Fruit fly (Drosophila melanogaster) whole organism, embryonic: Measurements from ENCODE around the gene CG15141.

Experiments used
- CG10462 ChIP-seq: fragments of 200-800 bp; sonication (Bioruptor generic); optimal IDR thresholded peaks from 2 replicates; lab custom pipeline; 2016; ENCODE audit warnings: missing biosample characterization, missing genetic modification characterization
- CG11085 ChIP-seq: fragments of 200-800 bp; sonication (Bioruptor generic); IDR thresholded peaks from 2 replicates; pipeline ENCODE4 v1.3.6; 2022; ENCODE audit warnings: missing biosample characterization, missing genetic modification characterization
- CG11456 ChIP-seq: fragments of 200-800 bp; sonication (Bioruptor generic); IDR thresholded peaks from 3 replicates; pipeline ENCODE4 v1.3.6; 2022; ENCODE audit warnings: missing biosample characterization, missing genetic modification characterization
- CG12299 ChIP-seq: fragments of 200-800 bp; sonication (Bioruptor generic); optimal IDR thresholded peaks from 2 replicates; lab custom pipeline; 2018; ENCODE audit warnings: missing biosample characterization, mild to moderate bottlenecking, missing genetic modification characterization
- CG17612 ChIP-seq: fragments of 200-800 bp; sonication (Bioruptor generic); IDR thresholded peaks from 2 replicates; pipeline ENCODE4 v1.3.6; 2022; ENCODE audit warnings: missing biosample characterization, missing genetic modification characterization
- CG18619 ChIP-seq: fragments of 200-800 bp; sonication (Bioruptor generic); optimal IDR thresholded peaks from 3 replicates; lab custom pipeline; 2017; ENCODE audit warnings: missing biosample characterization, mild to moderate bottlenecking, missing genetic modification characterization
- CG2875 ChIP-seq: fragments of 200-800 bp; sonication (Bioruptor generic); optimal IDR thresholded peaks from 2 replicates; lab custom pipeline; 2017; ENCODE audit warnings: missing biosample characterization, mild to moderate bottlenecking, missing genetic modification characterization, missing genetic modification reagents
- CG30020 ChIP-seq: fragments of 200-800 bp; optimal IDR thresholded peaks from 2 replicates; lab custom pipeline; 2019; ENCODE audit warnings: missing biosample characterization, mild to moderate bottlenecking, missing genetic modification characterization, moderate library complexity
- CG3163 ChIP-seq: fragments of 200-800 bp; sonication (Bioruptor generic); optimal IDR thresholded peaks from 3 replicates; lab custom pipeline; 2016; ENCODE audit warnings: missing biosample characterization, missing genetic modification characterization
- CG42726 ChIP-seq: fragments of 200-800 bp; sonication (Bioruptor generic); IDR thresholded peaks from 2 replicates; pipeline ENCODE4 v1.3.6; 2022; ENCODE audit warnings: missing biosample characterization, missing genetic modification characterization; ENCODE audit not compliant: partially characterized antibody
- CG7556 ChIP-seq: fragments of 200-800 bp; sonication (Bioruptor generic); optimal IDR thresholded peaks from 2 replicates; lab custom pipeline; 2017; ENCODE audit warnings: missing biosample characterization, mild to moderate bottlenecking, missing genetic modification characterization
- CTCF ChIP-seq: fragments of 200-800 bp; sonication (Bioruptor generic); optimal IDR thresholded peaks from 2 replicates; lab custom pipeline; 2017; ENCODE audit warnings: missing biosample characterization, mild to moderate bottlenecking, missing genetic modification characterization, moderate library complexity
- D19A ChIP-seq: fragments of 200-800 bp; optimal IDR thresholded peaks from 3 replicates; lab custom pipeline; 2019; ENCODE audit warnings: missing biosample characterization, mild to moderate bottlenecking, missing genetic modification characterization, moderate library complexity
- Dip3 ChIP-seq: fragments of 200-800 bp; sonication (Bioruptor generic); optimal IDR thresholded peaks from 3 replicates; lab custom pipeline; 2016; ENCODE audit warnings: missing biosample characterization, missing genetic modification characterization
- Doc3 ChIP-seq: fragments of 200-800 bp; sonication (Bioruptor generic); IDR thresholded peaks from 3 replicates; pipeline ENCODE4 v1.3.6; 2022; ENCODE audit warnings: missing biosample characterization, missing genetic modification characterization; ENCODE audit not compliant: partially characterized antibody
- GATAe ChIP-seq: fragments of 200-800 bp; sonication (Bioruptor generic); conservative IDR thresholded peaks from 2 replicates; pipeline ENCODE4 v1.3.6; 2022; ENCODE audit warnings: missing biosample characterization, missing genetic modification characterization
- Gug ChIP-seq: fragments of 200-800 bp; sonication (Bioruptor generic); IDR thresholded peaks from 4 replicates; pipeline ENCODE4 v1.3.6; 2022; ENCODE audit warnings: missing biosample characterization, missing genetic modification characterization
- MBD-R2 ChIP-seq: fragments of 200-800 bp; sonication (Bioruptor generic); IDR thresholded peaks from 2 replicates; pipeline ENCODE4 v1.3.6; 2022; ENCODE audit warnings: missing biosample characterization, missing genetic modification characterization
- Oaz ChIP-seq: fragments of 200-800 bp; sonication (Bioruptor generic); IDR thresholded peaks from 2 replicates; pipeline ENCODE4 v1.3.6; 2022; ENCODE audit warnings: missing biosample characterization, missing genetic modification characterization
- Poxn ChIP-seq: fragments of 200-800 bp; sonication (Bioruptor generic); IDR thresholded peaks from 2 replicates; pipeline ENCODE4 v1.3.6; 2022; ENCODE audit warnings: missing biosample characterization, missing genetic modification characterization
- Trl ChIP-seq, 3 experiments: fragments of >200 bp in 2 of 3; fragments of 200-800 bp in 1 of 3; sonication (Bioruptor generic) in 1 of 3; optimal IDR thresholded peaks; 2 replicates in 1 of 3; 3 replicates in 2 of 3; lab custom pipeline; 2016 to 2017; ENCODE audit warnings: missing biosample characterization in 1 of 3, missing genetic modification characterization in 1 of 3
- al ChIP-seq: fragments of 200-800 bp; sonication (Bioruptor generic); IDR thresholded peaks from 2 replicates; pipeline ENCODE4 v1.3.6; 2022; ENCODE audit warnings: missing biosample characterization, missing genetic modification characterization
- amos ChIP-seq: fragments of 200-800 bp; sonication (Bioruptor generic); IDR thresholded peaks from 2 replicates; pipeline ENCODE4 v1.3.6; 2022; ENCODE audit warnings: missing biosample characterization, missing genetic modification characterization; ENCODE audit not compliant: partially characterized antibody
- br ChIP-seq: fragments of >200 bp; optimal IDR thresholded peaks from 2 replicates; lab custom pipeline; 2017
- caup ChIP-seq: fragments of 200-800 bp; sonication (Bioruptor generic); optimal IDR thresholded peaks from 3 replicates; lab custom pipeline; 2017; ENCODE audit warnings: missing biosample characterization, mild to moderate bottlenecking, missing genetic modification characterization, moderate library complexity; ENCODE audit not compliant: severe bottlenecking
- crp ChIP-seq, 2 experiments: fragments of 200-800 bp; sonication (Bioruptor generic); optimal IDR thresholded peaks; 2 replicates in 1 of 2; 3 replicates in 1 of 2; lab custom pipeline; 2017; ENCODE audit warnings: missing biosample characterization in 2 of 2, missing genetic modification characterization in 2 of 2, mild to moderate bottlenecking in 1 of 2, moderate library complexity in 1 of 2
- ems ChIP-seq: fragments of 200-800 bp; sonication (Bioruptor generic); optimal IDR thresholded peaks from 3 replicates; lab custom pipeline; 2016; ENCODE audit warnings: missing biosample characterization, missing genetic modification characterization
- fd64A ChIP-seq: fragments of 200-800 bp; sonication (Bioruptor generic); optimal IDR thresholded peaks from 3 replicates; lab custom pipeline; 2018; ENCODE audit warnings: missing biosample characterization, mild to moderate bottlenecking, missing genetic modification characterization
- fd96Cb ChIP-seq: fragments of 200-800 bp; sonication (Bioruptor generic); optimal IDR thresholded peaks from 2 replicates; lab custom pipeline; 2018; ENCODE audit warnings: missing biosample characterization, mild to moderate bottlenecking, missing genetic modification characterization, moderate library complexity
- ham ChIP-seq: fragments of 200-800 bp; sonication (Bioruptor generic); IDR thresholded peaks from 2 replicates; pipeline ENCODE4 v1.3.6; 2022; ENCODE audit warnings: missing biosample characterization, missing genetic modification characterization
- pfk ChIP-seq: fragments of 200-800 bp; sonication (Bioruptor generic); optimal IDR thresholded peaks from 2 replicates; lab custom pipeline; 2018; ENCODE audit warnings: missing biosample characterization, mild to moderate bottlenecking, missing genetic modification characterization, moderate library complexity
- pita ChIP-seq: fragments of 200-800 bp; sonication (Bioruptor generic); optimal IDR thresholded peaks from 2 replicates; lab custom pipeline; 2017; ENCODE audit warnings: missing biosample characterization, mild to moderate bottlenecking, missing genetic modification characterization
- row ChIP-seq: fragments of 200-800 bp; sonication (Bioruptor generic); IDR thresholded peaks from 3 replicates; pipeline ENCODE4 v1.3.6; 2022; ENCODE audit warnings: missing biosample characterization, missing genetic modification characterization
- stc ChIP-seq: fragments of 200-800 bp; sonication (Bioruptor generic); IDR thresholded peaks from 2 replicates; pipeline ENCODE4 v1.3.6; 2022; ENCODE audit warnings: missing biosample characterization, missing genetic modification characterization
- tgo ChIP-seq: fragments of 200-800 bp; sonication (Bioruptor generic); IDR thresholded peaks from 3 replicates; pipeline ENCODE4 v1.3.6; 2022; ENCODE audit warnings: missing biosample characterization, missing genetic modification characterization
- tin ChIP-seq: fragments of 200-800 bp; sonication (Bioruptor generic); optimal IDR thresholded peaks from 3 replicates; lab custom pipeline; 2016; ENCODE audit warnings: missing biosample characterization, missing genetic modification characterization
- tll ChIP-seq, 2 experiments: fragments of 200-800 bp in 1 of 2; fragments of >200 bp in 1 of 2; sonication (Bioruptor generic) in 1 of 2; optimal IDR thresholded peaks; 2 replicates each; lab custom pipeline; 2017 to 2019; ENCODE audit warnings: missing biosample characterization in 2 of 2, missing genetic modification characterization in 2 of 2, mild to moderate bottlenecking in 1 of 2, moderate library complexity in 1 of 2
- trem ChIP-seq: fragments of 200-800 bp; optimal IDR thresholded peaks from 3 replicates; lab custom pipeline; 2019; ENCODE audit warnings: missing biosample characterization, mild to moderate bottlenecking, missing genetic modification characterization, moderate library complexity
- trh ChIP-seq: fragments of 200-800 bp; sonication (Bioruptor generic); optimal IDR thresholded peaks from 2 replicates; lab custom pipeline; 2016; ENCODE audit warnings: missing biosample characterization, missing genetic modification characterization

Gene CG15141

dm6 chr2L:17383588-17384308 lies 26.7 kb upstream of the CG15141 start, which contains the start of gene Lrch (continued):
- TF ChIP-seq Trl (optimal IDR thresholded peaks at IDR 0.05; lab: Kevin White, UChicago) (no peak), Trl (GFP tag; optimal IDR thresholded peaks at IDR 0.05; lab: Kevin White, UChicago) (peak; percentile 35), CG2875 (GFP tag; lab: Kevin White, UChicago) (no peak), CG42726 (GFP tag; lab: Robert Waterston, UW) (peak; percentile 81), CG11456 (GFP tag; lab: Robert Waterston, UW) (peak; percentile 70; the same call in 2 of the 3 replicates), ham (no peak), crp (GFP tag; optimal IDR thresholded peaks at IDR 0.05; lab: Kevin White, UChicago) (no peak), D19A (tag; lab: Kevin White, UChicago) (no peak), caup (GFP tag; lab: Kevin White, UChicago) (peak; percentile 31), br (no peak), CG18619 (GFP tag; lab: Kevin White, UChicago) (no peak), CG30020 (tag; lab: Kevin White, UChicago) (no peak), pita (GFP tag; lab: Kevin White, UChicago) (no peak), pfk (GFP tag; lab: Kevin White, UChicago) (peak; percentile 5), row (GFP tag; lab: Robert Waterston, UW) (no peak), CG3163 (GFP tag; lab: Kevin White, UChicago) (peak; percentile 33), Doc3 (peak; percentile 57; the same call in 2 of the 3 replicates), tll (GFP tag; optimal IDR thresholded peaks at IDR 0.05; lab: Kevin White, UChicago) (peak in 1 of 2 experiments; percentile 21), trh (GFP tag; lab: Kevin White, UChicago) (no peak), MBD-R2 (GFP tag; lab: Robert Waterston, UW) (peak; percentile 33; the same call in 1 of the 2 replicates), tin (GFP tag; lab: Kevin White, UChicago) (peak; percentile 7), GATAe (GFP tag; lab: Robert Waterston, UW) (no peak; the same call in 1 of the 2 replicates), Dip3 (GFP tag; lab: Kevin White, UChicago) (no peak), trem (tag; lab: Kevin White, UChicago) (peak; percentile 37), CG12299 (tag; lab: Kevin White, UChicago) (no peak), al (no peak), CG10462 (no peak), amos (GFP tag; lab: Robert Waterston, UW) (peak; percentile 88), CG17612 (GFP tag; lab: Robert Waterston, UW) (no peak), ems (GFP tag; lab: Kevin White, UChicago) (no peak), fd96Cb (tag; lab: Kevin White, UChicago) (no peak), stc (GFP tag; lab: Robert Waterston, UW) (no peak), CG7556 (no peak), tgo (GFP tag; lab: Robert Waterston, UW) (no peak), CTCF (GFP tag; lab: Kevin White, UChicago) (no peak), fd64A (GFP tag; lab: Kevin White, UChicago) (no peak), Poxn (no peak), Oaz (GFP tag; lab: Robert Waterston, UW) (no peak), CG11085 (GFP tag; lab: Robert Waterston, UW) (no peak), Gug (GFP tag; lab: Robert Waterston, UW) (peak; percentile 30; the same call in 1 of the 4 replicates)
